Fruit fly (Drosophila melanogaster): ENCODE results near the gene CG13043.

The CG13043 gene

dm6 chr3L:16328207-16328891 lies 22.7 kb upstream of the CG13043 start, which contains the start of gene CG13058:
TSS of gene CG13058 (plus strand) at chr3L:16328841.
- no peak for TF ChIP-seq CG17801 (GFP tag; optimal IDR thresholded peaks at IDR 0.05; ENCODE audit: partially characterized antibody)

dm6 chr3L:16327776-16328175 lies 22.1 kb upstream of the CG13043 start, which contains the start of gene CG13038:
TSS of gene CG13038 (minus strand) at chr3L:16327893.
- no peak for TF ChIP-seq CG17801 (GFP tag; optimal IDR thresholded peaks at IDR 0.05; ENCODE audit: partially characterized antibody)

- TF ChIP-seq CG17801 (GFP tag; optimal IDR thresholded peaks at IDR 0.05; ENCODE audit: partially characterized antibody): no peak
These were observed 21.0 kb upstream of the CG13043 start, which contains the start of the genes CG13040 and CG13039 for dm6 chr3L:16326657-16327056. TSS of gene CG13040 (minus strand) at chr3L:16326757. TSS of gene CG13039 (minus strand) at chr3L:16326762.

dm6 chr3L:16323372-16323771 lies 17.7 kb upstream of the CG13043 start, which contains the start of gene CG13059:
TSS of gene CG13059 (plus strand) at chr3L:16323672.
- TF ChIP-seq CG17801 (GFP tag; optimal IDR thresholded peaks at IDR 0.05; ENCODE audit: partially characterized antibody): no peak

- TF ChIP-seq CG17801 (GFP tag; optimal IDR thresholded peaks at IDR 0.05; ENCODE audit: partially characterized antibody): no peak
These were observed 15.5 kb upstream of the CG13043 start, which contains the start of gene CG42718 for dm6 chr3L:16321172-16321571. TSS of gene CG42718 (minus strand) at chr3L:16321272.

dm6 chr3L:16319399-16319906 lies 13.8 kb upstream of the CG13043 start, which contains the start of the genes CG13041 and CG13060:
TSS of gene CG13041 (minus strand) at chr3L:16319526.
TSS of gene CG13060 (plus strand) at chr3L:16319856.
- TF ChIP-seq CG17801 (GFP tag; optimal IDR thresholded peaks at IDR 0.05; ENCODE audit: partially characterized antibody): no peak

- TF ChIP-seq CG17801 (GFP tag; optimal IDR thresholded peaks at IDR 0.05; ENCODE audit: partially characterized antibody): no peak
These were observed 12.1 kb upstream of the CG13043 start, which contains the start of gene Nplp3 for dm6 chr3L:16317724-16318123. TSS of gene Nplp3 (plus strand) at chr3L:16318024.

dm6 chr3L:16313985-16314384 lies 8.3 kb upstream of the CG13043 start, which contains the start of gene CG13062:
TSS of gene CG13062 (plus strand) at chr3L:16314285.
- no peak for TF ChIP-seq CG17801 (GFP tag; optimal IDR thresholded peaks at IDR 0.05; ENCODE audit: partially characterized antibody)

- no peak for TF ChIP-seq CG17801 (GFP tag; optimal IDR thresholded peaks at IDR 0.05; ENCODE audit: partially characterized antibody)
These were observed 4.3 kb upstream of the CG13043 start for dm6 chr3L:16309972-16310371.

- no peak for TF ChIP-seq CG17801 (GFP tag; optimal IDR thresholded peaks at IDR 0.05; ENCODE audit: partially characterized antibody)
These were observed 2.7 kb upstream of the CG13043 start, which contains the start of gene CG13042 for dm6 chr3L:16308380-16308779. TSS of gene CG13042 (minus strand) at chr3L:16308480.

- no peak for TF ChIP-seq CG17801 (GFP tag; optimal IDR thresholded peaks at IDR 0.05; ENCODE audit: partially characterized antibody)
These were observed 1.7 kb downstream of the CG13043 start, which contains the start of gene CG43249 for dm6 chr3L:16303982-16304381. TSS of gene CG43249 (plus strand) at chr3L:16304282.

dm6 chr3L:16303078-16303477 lies 2.6 kb downstream of the CG13043 start, which contains the start of gene CG13044:
TSS of gene CG13044 (minus strand) at chr3L:16303178.
- TF ChIP-seq CG17801 (GFP tag; optimal IDR thresholded peaks at IDR 0.05; ENCODE audit: partially characterized antibody): no peak

- TF ChIP-seq CG17801 (GFP tag; optimal IDR thresholded peaks at IDR 0.05; ENCODE audit: partially characterized antibody): no peak
These were observed 4.5 kb downstream of the CG13043 start, which contains the start of gene CG4982 for dm6 chr3L:16301153-16301552. TSS of gene CG4982 (plus strand) at chr3L:16301453.

dm6 chr3L:16295447-16295846 lies 10.2 kb downstream of the CG13043 start, which contains the start of gene CG4962:
TSS of gene CG4962 (minus strand) at chr3L:16295547.
- TF ChIP-seq CG17801 (GFP tag; optimal IDR thresholded peaks at IDR 0.05; ENCODE audit: partially characterized antibody): no peak

dm6 chr3L:16291678-16292077 lies 14.0 kb downstream of the CG13043 start:
- TF ChIP-seq CG17801 (GFP tag; optimal IDR thresholded peaks at IDR 0.05; ENCODE audit: partially characterized antibody): no peak

- TF ChIP-seq CG17801 (GFP tag; optimal IDR thresholded peaks at IDR 0.05; ENCODE audit: partially characterized antibody): no peak
These were observed 14.8 kb downstream of the CG13043 start, which contains the start of gene CG13045 for dm6 chr3L:16290850-16291249. TSS of gene CG13045 (minus strand) at chr3L:16290950.

Data from ovary, adult (tissue).